Worm (Caenorhabditis elegans) whole organism, dauer: ENCODE data around the gene srw-7.

Source experiments
- unc-62 ChIP-seq: sonication (generic microtip); optimal IDR thresholded peaks from 2 replicates; lab custom pipeline; 2017; ENCODE audit warnings: missing biosample characterization, missing genetic modification reagents, missing genetic modification characterization

The srw-7 gene

ce11 chrV:3799737-3800136 is 6.3 kb upstream of the srw-7 start:
- no peak for TF ChIP-seq unc-62

- no peak for TF ChIP-seq unc-62
These were observed 5.7 kb upstream of the srw-7 start, which contains the start of gene srt-30 for ce11 chrV:3800378-3800777. srt-30 (minus strand) TSS chrV:3800478.

DNA sequence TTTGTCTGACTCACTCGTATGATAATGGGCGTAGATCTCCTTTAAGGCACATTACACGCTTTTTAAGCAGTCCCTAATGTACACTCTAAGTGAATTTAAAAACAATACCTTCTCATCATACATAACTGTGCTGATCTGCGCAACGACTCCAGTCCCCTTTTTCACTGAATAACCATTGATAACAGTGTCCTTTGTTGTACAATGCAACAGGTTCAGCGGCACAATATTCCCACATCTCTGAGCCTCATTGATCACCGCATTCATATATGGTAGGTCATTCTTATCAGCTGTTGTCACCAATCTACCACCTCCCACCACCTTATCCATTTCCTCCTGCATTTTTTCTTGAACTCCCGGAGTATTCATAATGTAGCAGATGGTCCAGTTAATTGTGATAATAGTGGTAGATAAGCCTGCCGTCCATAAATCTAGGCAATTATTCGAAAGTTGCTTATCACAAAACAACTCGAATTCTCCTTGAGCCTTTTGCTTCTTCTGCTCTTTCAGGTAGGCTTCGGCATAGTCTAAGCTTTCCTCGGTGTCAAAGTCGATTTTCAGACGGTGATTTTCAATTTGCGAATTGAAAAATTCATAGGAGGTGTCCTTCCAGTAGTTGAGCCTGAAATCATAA is 4.2 kb upstream of the srw-7 start:
- no peak for TF ChIP-seq unc-62

DNA sequence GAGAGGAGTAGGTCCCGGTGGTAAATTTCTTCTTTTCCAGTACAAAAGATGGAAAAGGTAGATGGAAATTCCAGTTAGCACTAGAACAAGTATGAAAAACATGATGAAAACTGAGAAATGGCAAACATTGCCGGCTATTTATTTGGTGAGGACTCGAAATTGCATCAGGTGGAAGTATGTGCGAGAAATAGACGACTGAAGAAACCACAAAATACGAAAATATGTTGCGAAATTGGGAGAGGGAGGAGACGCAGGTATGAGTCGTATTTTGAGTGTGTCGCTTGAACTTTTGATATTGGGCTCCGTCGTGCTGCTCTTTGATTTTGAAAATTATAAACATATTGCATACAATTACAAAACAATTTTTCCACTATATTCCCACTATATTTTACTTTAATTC is 2.7 kb upstream of the srw-7 start, which contains the start of gene cyp-33C8:
Gene cyp-33C8, minus strand, starts transcription at position 200 of the 400 bp plus-strand sequence.
- TF ChIP-seq unc-62, result no peak

- TF ChIP-seq unc-62, result no peak
These were observed 562 bp upstream of the srw-7 start, which contains the start of gene R08F11.4 for ce11 chrV:3805499-3805898. R08F11.4 (minus strand) TSS chrV:3805527.

DNA sequence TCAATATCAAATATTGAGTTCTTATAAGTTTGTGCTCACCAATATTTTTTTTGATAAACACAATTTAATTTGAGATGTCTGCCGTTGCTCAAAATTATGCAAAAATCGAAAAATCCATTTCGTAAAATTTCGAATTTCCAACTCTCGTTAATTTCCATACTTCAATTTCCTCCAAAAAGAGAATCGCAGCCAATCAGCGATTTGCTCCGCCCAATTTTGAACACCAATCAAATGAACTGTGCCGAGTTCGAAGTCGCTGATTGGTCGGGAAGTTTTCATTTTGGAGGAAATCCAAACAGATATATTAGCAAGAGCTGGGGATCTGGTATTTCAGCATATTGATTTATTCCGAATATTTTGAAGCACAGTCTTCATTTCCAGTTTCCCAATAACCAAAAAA is 1.8 kb downstream of the srw-7 start:
- no peak for TF ChIP-seq unc-62

- no peak for TF ChIP-seq unc-62
These were observed 2.3 kb downstream of the srw-7 start, which contains the start of gene srw-6 for ce11 chrV:3808336-3808735. srw-6 (plus strand) TSS chrV:3808636.

DNA sequence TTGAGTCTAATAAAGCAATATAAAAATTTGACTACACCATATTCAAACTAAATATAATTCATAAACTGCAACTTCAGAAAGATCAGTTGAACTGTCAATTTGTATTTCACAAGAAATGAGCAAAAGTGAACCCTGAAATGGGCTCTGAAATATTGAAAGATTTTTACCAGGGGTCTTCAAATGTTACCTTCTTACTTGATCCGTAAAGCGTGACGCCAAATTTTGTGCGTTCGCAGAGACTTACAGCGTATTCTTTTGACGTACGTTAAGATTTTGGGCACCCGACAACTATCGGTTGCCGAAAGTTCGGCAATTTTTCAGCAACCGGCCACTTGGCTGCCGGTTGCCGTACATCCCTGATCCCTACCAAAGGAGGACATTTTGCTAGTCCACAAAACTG is 4.0 kb downstream of the srw-7 start:
- TF ChIP-seq unc-62, result no peak

- TF ChIP-seq unc-62, result no peak
These were observed 5.5 kb downstream of the srw-7 start, which contains the start of gene scl-13 for ce11 chrV:3811541-3811940. scl-13 (minus strand) TSS chrV:3811641.

ce11 chrV:3812291-3812690 is 6.2 kb downstream of the srw-7 start, which contains the start of gene scl-12:
scl-12 (plus strand) TSS chrV:3812591.
- no peak for TF ChIP-seq unc-62

- no peak for TF ChIP-seq unc-62
These were observed 7.9 kb downstream of the srw-7 start for ce11 chrV:3814009-3814408.

- TF ChIP-seq unc-62, result no peak
These were observed 8.9 kb downstream of the srw-7 start, which contains the start of gene H10D18.1 for ce11 chrV:3814938-3815337. H10D18.1 (plus strand) TSS chrV:3815214.

- no peak for TF ChIP-seq unc-62
These were observed 14.8 kb downstream of the srw-7 start for ce11 chrV:3820875-3821274.

- TF ChIP-seq unc-62, result no peak
These were observed 19.1 kb downstream of the srw-7 start for ce11 chrV:3825190-3825589.

ce11 chrV:3831616-3832015 is 25.6 kb downstream of the srw-7 start, which contains the start of gene H10D18.5:
H10D18.5 (minus strand) TSS chrV:3831716.
- no peak for TF ChIP-seq unc-62

ce11 chrV:3832103-3832502 is 26.0 kb downstream of the srw-7 start:
- TF ChIP-seq unc-62, result no peak

- no peak for TF ChIP-seq unc-62
These were observed 26.6 kb downstream of the srw-7 start for ce11 chrV:3832661-3833060.

DNA sequence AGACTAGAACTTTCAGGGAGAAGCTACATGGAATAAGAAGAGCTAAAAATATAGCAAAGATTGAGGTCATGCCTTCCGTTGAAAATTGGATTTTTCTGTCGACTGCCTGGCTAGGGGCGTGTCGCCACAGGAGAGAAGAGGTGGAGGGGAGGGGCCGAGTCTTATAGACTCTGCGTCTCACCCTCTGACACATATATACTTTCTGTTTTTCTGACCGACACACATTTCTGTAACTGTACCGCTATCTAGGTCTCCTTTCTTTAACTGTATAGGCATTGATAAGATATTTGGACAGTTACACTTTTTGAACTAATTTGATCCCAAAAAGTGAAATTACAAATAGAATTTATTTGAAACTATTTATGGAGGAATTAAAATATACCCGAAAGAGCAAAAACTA is 35.4 kb downstream of the srw-7 start:
- TF ChIP-seq unc-62, result no peak

ce11 chrV:3843926-3844325 is 37.9 kb downstream of the srw-7 start, which contains the start of gene ugt-32:
ugt-32 (minus strand) TSS chrV:3844007.
- no peak for TF ChIP-seq unc-62
